Worm (Caenorhabditis elegans) whole organism, late embryonic: Measurements from ENCODE around the gene F32D8.7.
A peak's percentile ranks its signal among the peaks of the same experiment; 100 is the strongest.

Experiments used
- C08G9.2 ChIP-seq: sonication (generic microtip); optimal IDR thresholded peaks from 2 replicates; lab custom pipeline; 2016; ENCODE audit warnings: mild to moderate bottlenecking, missing genetic modification characterization, moderate library complexity, missing compliant biosample characterization
- C38D4.7 ChIP-seq: fragments of 200-800 bp; sonication (Bioruptor generic); optimal IDR thresholded peaks from 2 replicates; lab custom pipeline; 2018; ENCODE audit warnings: mild to moderate bottlenecking, missing genetic modification characterization, moderate library complexity, missing compliant biosample characterization
- F13H6.1 ChIP-seq: sonication (generic microtip); optimal IDR thresholded peaks from 2 replicates; lab custom pipeline; 2016; ENCODE audit warnings: missing genetic modification characterization, missing compliant biosample characterization
- K09A11.1 ChIP-seq: sonication (generic microtip); optimal IDR thresholded peaks from 2 replicates; lab custom pipeline; 2017; ENCODE audit warnings: antibody characterized with exemption, mild to moderate bottlenecking, missing genetic modification characterization, missing compliant biosample characterization; ENCODE audit not compliant: insufficient read depth
- Y22D7AL.16 ChIP-seq: sonication (generic microtip); optimal IDR thresholded peaks from 2 replicates; lab custom pipeline; 2016; ENCODE audit warnings: missing genetic modification characterization, missing compliant biosample characterization
- ama-1 ChIP-seq: fragments of 150-350 bp; optimal IDR thresholded peaks from 2 replicates; lab custom pipeline; 2014
- ceh-18 ChIP-seq: sonication (generic microtip); optimal IDR thresholded peaks from 2 replicates; lab custom pipeline; 2016; ENCODE audit warnings: missing genetic modification characterization, missing compliant biosample characterization
- ceh-19 ChIP-seq: fragments of 200-800 bp; sonication (Bioruptor generic); optimal IDR thresholded peaks from 2 replicates; lab custom pipeline; 2018; ENCODE audit warnings: mild to moderate bottlenecking, missing genetic modification characterization, missing compliant biosample characterization
- ceh-2 ChIP-seq: sonication (generic microtip); optimal IDR thresholded peaks from 2 replicates; lab custom pipeline; 2016; ENCODE audit warnings: missing genotype, missing genetic modification characterization, missing compliant biosample characterization
- ceh-22 ChIP-seq: sonication (generic microtip); optimal IDR thresholded peaks from 2 replicates; lab custom pipeline; 2017; ENCODE audit warnings: missing biosample characterization, missing genetic modification characterization
- ceh-24 ChIP-seq: sonication (generic microtip); optimal IDR thresholded peaks from 2 replicates; lab custom pipeline; 2016; ENCODE audit warnings: mild to moderate bottlenecking, missing genetic modification characterization, missing compliant biosample characterization
- ceh-31 ChIP-seq: sonication (generic microtip); optimal IDR thresholded peaks from 2 replicates; lab custom pipeline; 2016; ENCODE audit warnings: missing genetic modification characterization, missing compliant biosample characterization
- ceh-6 ChIP-seq: fragments of 200-800 bp; sonication (Bioruptor generic); optimal IDR thresholded peaks from 2 replicates; lab custom pipeline; 2018; ENCODE audit warnings: mild to moderate bottlenecking, missing genetic modification characterization, missing compliant biosample characterization
- che-1 ChIP-seq: sonication (generic microtip); optimal IDR thresholded peaks from 2 replicates; lab custom pipeline; 2016; ENCODE audit warnings: mild to moderate bottlenecking, missing genetic modification characterization, missing compliant biosample characterization
- eyg-1 ChIP-seq: sonication (generic microtip); optimal IDR thresholded peaks from 2 replicates; lab custom pipeline; 2016; ENCODE audit warnings: missing genotype, missing genetic modification characterization, missing compliant biosample characterization
- fax-1 ChIP-seq: sonication (generic microtip); optimal IDR thresholded peaks from 2 replicates; lab custom pipeline; 2016; ENCODE audit warnings: missing genotype, missing genetic modification characterization, missing compliant biosample characterization
- fkh-10 ChIP-seq: fragments of 150-350 bp; optimal IDR thresholded peaks from 2 replicates; lab custom pipeline; 2014; ENCODE audit warnings: missing biosample characterization, missing genetic modification reagents, missing genetic modification characterization
- fkh-6 ChIP-seq: sonication (generic microtip); optimal IDR thresholded peaks from 2 replicates; lab custom pipeline; 2016; ENCODE audit warnings: missing genetic modification characterization, missing compliant biosample characterization
- hlh-13 ChIP-seq: fragments of 200-800 bp; sonication (Bioruptor generic); optimal IDR thresholded peaks from 2 replicates; lab custom pipeline; 2018; ENCODE audit warnings: mild to moderate bottlenecking, missing genetic modification characterization, missing compliant biosample characterization
- hlh-30 ChIP-seq: sonication (generic microtip); optimal IDR thresholded peaks from 2 replicates; lab custom pipeline; 2017; ENCODE audit warnings: antibody characterized with exemption, missing genetic modification characterization, missing compliant biosample characterization; ENCODE audit not compliant: insufficient read depth
- hlh-6 ChIP-seq: sonication (generic microtip); optimal IDR thresholded peaks from 2 replicates; lab custom pipeline; 2016; ENCODE audit warnings: missing genotype, missing genetic modification characterization, missing compliant biosample characterization
- lin-11 ChIP-seq: fragments of 200-800 bp; sonication (Bioruptor generic); optimal IDR thresholded peaks from 2 replicates; lab custom pipeline; 2018; ENCODE audit warnings: mild to moderate bottlenecking, missing genetic modification characterization, missing compliant biosample characterization
- madf-2 ChIP-seq: sonication (generic microtip); optimal IDR thresholded peaks from 2 replicates; lab custom pipeline; 2017; ENCODE audit warnings: missing genetic modification characterization, missing compliant biosample characterization
- nfya-1 ChIP-seq: sonication (generic microtip); optimal IDR thresholded peaks from 2 replicates; lab custom pipeline; 2017; ENCODE audit warnings: missing genetic modification characterization, mild to moderate bottlenecking, missing compliant biosample characterization, antibody characterized with exemption, moderate library complexity
- nhr-11 ChIP-seq: fragments of 150-350 bp; optimal IDR thresholded peaks from 2 replicates; lab custom pipeline; 2014; ENCODE audit warnings: missing biosample characterization, missing genetic modification characterization
- nhr-232 ChIP-seq: sonication (generic microtip); optimal IDR thresholded peaks from 2 replicates; lab custom pipeline; 2016; ENCODE audit warnings: missing genetic modification characterization, missing compliant biosample characterization
- npax-4 ChIP-seq: sonication (generic microtip); optimal IDR thresholded peaks from 2 replicates; lab custom pipeline; 2016; ENCODE audit warnings: missing genetic modification characterization, missing compliant biosample characterization
- odd-2 ChIP-seq: sonication (generic microtip); optimal IDR thresholded peaks from 2 replicates; lab custom pipeline; 2017; ENCODE audit warnings: antibody characterized with exemption, mild to moderate bottlenecking, missing genetic modification characterization, missing compliant biosample characterization
- pag-3 ChIP-seq: sonication (generic microtip); optimal IDR thresholded peaks from 2 replicates; lab custom pipeline; 2016; ENCODE audit warnings: missing compliant biosample characterization, missing genetic modification characterization, borderline replicate concordance
- pax-1 ChIP-seq: fragments of 150-350 bp; optimal IDR thresholded peaks from 2 replicates; lab custom pipeline; 2014; ENCODE audit warnings: missing biosample characterization, missing genetic modification characterization
- pha-4 ChIP-seq: fragments of 150-350 bp; optimal IDR thresholded peaks from 2 replicates; lab custom pipeline; 2018; ENCODE audit warnings: missing biosample characterization, missing genetic modification reagents, missing genetic modification characterization
- pros-1 ChIP-seq: fragments of 150-350 bp; optimal IDR thresholded peaks from 2 replicates; lab custom pipeline; 2014; ENCODE audit warnings: missing biosample characterization, missing genetic modification reagents, missing genetic modification characterization
- ref-2 ChIP-seq: sonication (generic microtip); optimal IDR thresholded peaks from 2 replicates; lab custom pipeline; 2016; ENCODE audit warnings: missing genetic modification characterization, missing compliant biosample characterization
- rnt-1 ChIP-seq: sonication (generic microtip); optimal IDR thresholded peaks from 2 replicates; lab custom pipeline; 2016; ENCODE audit warnings: missing genetic modification characterization, missing compliant biosample characterization
- sdc-2 ChIP-seq: sonication (generic microtip); optimal IDR thresholded peaks from 2 replicates; lab custom pipeline; 2016; ENCODE audit warnings: missing genotype, missing genetic modification characterization, missing compliant biosample characterization
- sox-2 ChIP-seq: fragments of 200-800 bp; sonication (Bioruptor generic); IDR thresholded peaks from 2 replicates; pipeline ENCODE4 v1.3.6; 2022; ENCODE audit warnings: missing genetic modification reagents, missing genetic modification characterization, missing compliant biosample characterization
- sox-4 ChIP-seq: sonication (generic microtip); optimal IDR thresholded peaks from 2 replicates; lab custom pipeline; 2017; ENCODE audit warnings: mild to moderate bottlenecking, missing genetic modification characterization, inconsistent platforms, missing compliant biosample characterization
- syd-9 ChIP-seq: sonication (generic microtip); optimal IDR thresholded peaks from 2 replicates; lab custom pipeline; 2016; ENCODE audit warnings: mild to moderate bottlenecking, missing genetic modification characterization, moderate library complexity, missing compliant biosample characterization
- tbx-2 ChIP-seq: sonication (generic microtip); optimal IDR thresholded peaks from 2 replicates; lab custom pipeline; 2016; ENCODE audit warnings: missing genetic modification characterization, missing compliant biosample characterization
- tbx-7 ChIP-seq: sonication (generic microtip); optimal IDR thresholded peaks from 2 replicates; lab custom pipeline; 2016; ENCODE audit warnings: missing genotype, missing genetic modification characterization, missing compliant biosample characterization
- ttx-3 ChIP-seq: sonication (generic microtip); optimal IDR thresholded peaks from 2 replicates; lab custom pipeline; 2016; ENCODE audit warnings: missing genetic modification reagents, missing genetic modification characterization, missing compliant biosample characterization
- unc-55 ChIP-seq: sonication (generic microtip); optimal IDR thresholded peaks from 2 replicates; lab custom pipeline; 2017; ENCODE audit warnings: missing biosample characterization, missing genetic modification reagents, missing genetic modification characterization
- unc-86 ChIP-seq: sonication (generic microtip); optimal IDR thresholded peaks from 2 replicates; lab custom pipeline; 2016; ENCODE audit warnings: missing genetic modification characterization, missing compliant biosample characterization
- zip-5 ChIP-seq: sonication (generic microtip); optimal IDR thresholded peaks from 2 replicates; lab custom pipeline; 2016; ENCODE audit warnings: missing genetic modification characterization, missing compliant biosample characterization
- ztf-16 ChIP-seq: sonication (generic microtip); optimal IDR thresholded peaks from 2 replicates; lab custom pipeline; 2017; ENCODE audit warnings: missing genetic modification characterization, missing compliant biosample characterization

Gene F32D8.7

DNA sequence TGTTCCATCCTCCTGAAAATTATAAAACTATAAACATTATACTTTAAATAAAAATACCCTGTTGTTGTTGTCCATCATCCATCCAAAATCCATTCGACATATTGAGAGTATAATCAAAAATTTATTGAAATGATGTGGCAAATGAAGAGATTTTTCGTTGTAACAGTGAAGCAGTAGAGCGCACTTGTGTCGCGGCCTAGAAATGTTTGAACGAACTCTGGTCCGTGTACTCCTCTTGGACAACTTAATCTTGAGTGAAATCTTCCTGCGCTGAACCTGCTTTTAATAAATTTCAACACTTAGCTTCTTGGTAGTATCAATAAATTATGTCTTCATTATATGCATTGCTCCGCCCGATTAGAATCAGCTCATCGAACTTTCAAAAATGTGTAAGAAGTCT is 3.6 kb upstream of the F32D8.7 start, which contains the start of the genes F32D8.14 and F32D8.5 (continued):
- TF ChIP-seq ceh-2 (tag; lab: Kevin White, UChicago) (peak; percentile 75), ref-2 (peak; percentile 74), zip-5 (peak; percentile 49), nfya-1 (tag; lab: Kevin White, UChicago) (peak; percentile 43), lin-11 (tag; lab: Kevin White, UChicago) (no peak), fkh-10 (no peak), fkh-6 (peak; percentile 0), C08G9.2 (tag; lab: Kevin White, UChicago) (peak; percentile 89), unc-55 (peak; percentile 16), F13H6.1 (tag; lab: Kevin White, UChicago) (no peak), sdc-2 (no peak)

DNA sequence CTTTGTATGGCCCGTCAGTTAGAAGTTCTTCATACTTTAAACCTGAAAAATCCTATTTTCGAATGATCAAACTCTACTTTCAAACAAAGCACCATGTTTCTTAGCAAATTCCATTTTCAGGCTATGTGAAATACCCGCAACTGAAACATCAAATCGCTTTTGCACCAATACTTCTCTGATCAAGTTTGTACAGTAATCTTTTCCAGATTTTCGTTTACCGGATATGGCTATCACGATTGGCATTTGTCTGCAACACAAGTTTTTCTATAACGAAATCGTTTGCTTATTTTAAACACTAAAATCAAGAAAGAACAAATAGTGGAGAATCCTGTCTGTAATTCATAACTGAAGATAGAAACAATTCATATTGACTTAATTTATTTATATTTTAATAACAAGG is 1.9 kb upstream of the F32D8.7 start, which contains the start of gene F32D8.13:
Gene F32D8.13, minus strand, starts transcription at position 249 of the 400 bp plus-strand sequence.
- TF ChIP-seq eyg-1 (tag; lab: Kevin White, UChicago) (no peak), Y22D7AL.16 (tag; lab: Kevin White, UChicago) (no peak), nfya-1 (tag; lab: Kevin White, UChicago) (no peak), hlh-6 (tag; lab: Kevin White, UChicago) (no peak), ceh-6 (GFP tag; lab: Kevin White, UChicago) (no peak), hlh-30 (tag; lab: Kevin White, UChicago) (no peak), sdc-2 (no peak), ttx-3 (tag; lab: Kevin White, UChicago) (no peak), ceh-18 (tag; lab: Kevin White, UChicago) (no peak), odd-2 (tag; lab: Kevin White, UChicago) (no peak), unc-86 (tag; lab: Kevin White, UChicago) (no peak), zip-5 (no peak), nhr-232 (tag; lab: Kevin White, UChicago) (no peak), pha-4 (tag; lab: Kevin White, UChicago) (no peak), fkh-6 (no peak), ceh-31 (tag; lab: Kevin White, UChicago) (no peak), K09A11.1 (tag; lab: Kevin White, UChicago) (no peak), madf-2 (tag; lab: Kevin White, UChicago) (no peak), npax-4 (tag; lab: Kevin White, UChicago) (no peak)

DNA sequence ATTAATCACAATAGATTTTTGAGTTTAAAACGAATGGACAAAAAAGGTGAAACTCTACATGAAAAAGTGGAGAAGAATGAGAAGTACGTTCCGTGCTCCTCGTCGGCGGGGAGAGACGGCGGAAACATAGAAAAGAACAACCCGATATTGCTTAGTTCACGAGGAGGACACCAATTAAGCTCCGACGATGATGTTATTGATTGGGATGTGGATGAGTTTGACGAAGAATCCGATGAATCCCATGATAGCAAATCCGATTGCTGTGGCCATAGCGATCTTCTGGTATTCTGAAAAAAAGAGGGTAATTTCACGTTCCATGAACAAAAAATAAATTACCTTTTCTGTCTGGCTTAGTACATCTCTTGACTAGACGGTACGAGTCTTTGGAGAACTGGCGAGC is 1.5 kb upstream of the F32D8.7 start:
- TF ChIP-seq unc-86 (tag; lab: Kevin White, UChicago) (no peak), ceh-31 (tag; lab: Kevin White, UChicago) (no peak), pros-1 (tag; lab: Kevin White, UChicago) (no peak), ref-2 (no peak), hlh-13 (no peak), sox-4 (tag; lab: Kevin White, UChicago) (no peak), pag-3 (tag; lab: Kevin White, UChicago) (no peak), fkh-6 (no peak), ama-1 (lab: Kevin White, UChicago) (no peak), pax-1 (tag; lab: Kevin White, UChicago) (no peak), npax-4 (tag; lab: Kevin White, UChicago) (no peak), zip-5 (no peak), che-1 (tag; lab: Kevin White, UChicago) (no peak), nfya-1 (tag; lab: Kevin White, UChicago) (no peak), syd-9 (tag; lab: Kevin White, UChicago) (no peak), ceh-22 (tag; lab: Kevin White, UChicago) (no peak), hlh-6 (tag; lab: Kevin White, UChicago) (no peak), tbx-2 (tag; lab: Kevin White, UChicago) (no peak), rnt-1 (no peak)

DNA sequence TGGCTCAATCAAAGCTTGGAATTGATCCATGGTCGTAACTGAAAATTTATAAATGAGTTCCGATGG is 1.3 kb upstream of the F32D8.7 start, which contains the start of gene sec-61.G:
Gene sec-61.G, minus strand, starts transcription at position 38 of the 66 bp plus-strand sequence.
- TF ChIP-seq unc-86 (tag; lab: Kevin White, UChicago) (no peak), sox-4 (tag; lab: Kevin White, UChicago) (no peak), ztf-16 (no peak), fkh-10 (no peak), hlh-6 (tag; lab: Kevin White, UChicago) (no peak), fax-1 (no peak), unc-55 (no peak), C38D4.7 (GFP tag; lab: Kevin White, UChicago) (no peak), nhr-232 (tag; lab: Kevin White, UChicago) (no peak), ama-1 (lab: Kevin White, UChicago) (no peak), tbx-7 (tag; lab: Kevin White, UChicago) (no peak), tbx-2 (tag; lab: Kevin White, UChicago) (no peak), ref-2 (no peak), ttx-3 (tag; lab: Kevin White, UChicago) (no peak), C08G9.2 (tag; lab: Kevin White, UChicago) (no peak), sox-2 (GFP tag; lab: Robert Waterston, UW) (no peak), ceh-24 (no peak), nhr-11 (tag; lab: Kevin White, UChicago) (no peak), ceh-22 (tag; lab: Kevin White, UChicago) (no peak), ceh-19 (GFP tag; lab: Kevin White, UChicago) (no peak)
